Fruit fly (Drosophila melanogaster) whole organism, pupa: Measurements from ENCODE around the gene CG15628.

Experiments used
- CG10348 ChIP-seq: fragments of 200-800 bp; sonication (Bioruptor generic); IDR thresholded peaks from 2 replicates; pipeline ENCODE4 v1.3.6; 2022; ENCODE audit warnings: missing biosample characterization, missing genetic modification characterization
- CG12605 ChIP-seq: fragments of 200-800 bp; sonication (Bioruptor generic); IDR thresholded peaks from 2 replicates; pipeline ENCODE4 v1.3.6; 2022; ENCODE audit warnings: missing biosample characterization, missing genetic modification characterization
- CG13204 ChIP-seq: fragments of 200-800 bp; sonication (Bioruptor generic); optimal IDR thresholded peaks from 2 replicates; lab custom pipeline; 2018; ENCODE audit warnings: missing biosample characterization, mild to moderate bottlenecking, missing genetic modification characterization, moderate library complexity
- CG14655 ChIP-seq: fragments of 200-800 bp; sonication (Bioruptor generic); optimal IDR thresholded peaks from 3 replicates; lab custom pipeline; 2017; ENCODE audit warnings: mild to moderate bottlenecking, missing biosample characterization, missing genetic modification reagents, missing genetic modification characterization
- CG15710 ChIP-seq: fragments of 200-800 bp; sonication (Bioruptor generic); optimal IDR thresholded peaks from 2 replicates; lab custom pipeline; 2018; ENCODE audit warnings: missing biosample characterization, mild to moderate bottlenecking, missing genetic modification characterization, moderate library complexity
- CG17806 ChIP-seq: fragments of 200-800 bp; sonication (Bioruptor generic); optimal IDR thresholded peaks from 2 replicates; lab custom pipeline; 2018; ENCODE audit warnings: missing biosample characterization, mild to moderate bottlenecking, missing genetic modification characterization, moderate library complexity
- CG32121 ChIP-seq: fragments of 200-800 bp; sonication (Bioruptor generic); IDR thresholded peaks from 2 replicates; pipeline ENCODE4 v1.3.6; 2022; ENCODE audit warnings: missing biosample characterization, missing genetic modification characterization
- CG34367 ChIP-seq: fragments of 200-800 bp; sonication (Bioruptor generic); optimal IDR thresholded peaks from 2 replicates; lab custom pipeline; 2018; ENCODE audit warnings: missing biosample characterization, mild to moderate bottlenecking, missing genetic modification characterization
- CG4496 ChIP-seq: fragments of 200-800 bp; sonication (Bioruptor generic); IDR thresholded peaks from 3 replicates; pipeline ENCODE4 v1.3.6; 2022; ENCODE audit warnings: missing biosample characterization, missing genetic modification characterization
- CG8159 ChIP-seq: fragments of 200-800 bp; sonication (Bioruptor generic); optimal IDR thresholded peaks from 3 replicates; lab custom pipeline; 2018; ENCODE audit warnings: missing biosample characterization, mild to moderate bottlenecking, missing genetic modification characterization, moderate library complexity
- CG8301 ChIP-seq: fragments of 200-800 bp; sonication (Bioruptor generic); optimal IDR thresholded peaks from 2 replicates; lab custom pipeline; 2018; ENCODE audit warnings: missing biosample characterization, mild to moderate bottlenecking, missing genetic modification characterization
- CG9948 ChIP-seq: fragments of 200-800 bp; sonication (Bioruptor generic); optimal IDR thresholded peaks from 2 replicates; lab custom pipeline; 2018; ENCODE audit warnings: missing biosample characterization, mild to moderate bottlenecking, missing genetic modification characterization, moderate library complexity
- D1 ChIP-seq: fragments of 200-800 bp; sonication (Bioruptor generic); optimal IDR thresholded peaks from 2 replicates; lab custom pipeline; 2018; ENCODE audit warnings: missing biosample characterization, mild to moderate bottlenecking, missing genetic modification characterization, moderate library complexity
- EcR ChIP-seq: fragments of 200-800 bp; sonication (Bioruptor generic); optimal IDR thresholded peaks from 3 replicates; lab custom pipeline; 2019; ENCODE audit warnings: missing biosample characterization, missing genetic modification characterization, mild to moderate bottlenecking, moderate library complexity, missing genetic modification reagents
- Ets98B ChIP-seq: fragments of 200-800 bp; sonication (Bioruptor generic); IDR thresholded peaks from 2 replicates; pipeline ENCODE4 v1.3.6; 2022; ENCODE audit warnings: missing biosample characterization, missing genetic modification characterization
- Pif1A ChIP-seq: fragments of 200-800 bp; sonication (Bioruptor generic); optimal IDR thresholded peaks from 3 replicates; lab custom pipeline; 2016; ENCODE audit warnings: missing biosample characterization, missing genetic modification characterization
- Pif1B ChIP-seq: fragments of 200-800 bp; sonication (Bioruptor generic); optimal IDR thresholded peaks from 3 replicates; lab custom pipeline; 2016; ENCODE audit warnings: missing biosample characterization, missing genetic modification characterization
- Snoo ChIP-seq: fragments of 200-800 bp; sonication (Bioruptor generic); optimal IDR thresholded peaks from 3 replicates; lab custom pipeline; 2017; ENCODE audit warnings: missing biosample characterization, mild to moderate bottlenecking, missing genetic modification characterization, inconsistent platforms
- fd96Ca ChIP-seq: fragments of 200-800 bp; sonication (Bioruptor generic); IDR thresholded peaks from 3 replicates; pipeline ENCODE4 v1.3.6; 2022; ENCODE audit warnings: missing biosample characterization, missing genetic modification characterization
- gl ChIP-seq: fragments of 200-800 bp; sonication (Bioruptor generic); optimal IDR thresholded peaks from 2 replicates; lab custom pipeline; 2018; ENCODE audit warnings: missing biosample characterization, mild to moderate bottlenecking, missing genetic modification characterization
- rn ChIP-seq: fragments of 200-800 bp; sonication (Bioruptor generic); IDR thresholded peaks from 2 replicates; pipeline ENCODE4 v1.3.6; 2022; ENCODE audit warnings: missing biosample characterization, missing genetic modification characterization

CG15628 gene

DNA sequence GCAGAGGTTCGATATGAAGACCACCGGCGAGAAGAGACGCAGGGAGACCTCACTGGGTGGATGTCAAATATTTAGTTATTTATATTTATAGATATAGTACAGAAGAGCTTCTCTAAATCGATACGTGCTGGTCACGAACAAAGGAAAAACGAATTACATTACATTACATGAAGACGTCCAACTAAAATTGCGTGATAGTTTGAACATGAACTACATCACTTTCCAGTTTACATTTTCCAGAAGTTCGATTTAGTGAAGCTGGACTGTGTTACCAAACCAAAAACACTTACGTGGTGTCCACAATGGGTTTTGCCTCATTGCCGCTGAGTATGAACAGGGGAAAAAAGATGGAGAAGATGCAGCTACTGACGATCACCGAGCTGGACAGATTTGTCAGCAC is 14.6 kb downstream of the CG15628 start:
- TF ChIP-seq Snoo (tag; lab: Kevin White, UChicago) (no peak), Ets98B (GFP tag; lab: Robert Waterston, UW) (0 out of 2 replicates have a peak, but pooled peaks have one; percentile 22), fd96Ca (GFP tag; lab: Robert Waterston, UW) (no peak), EcR (GFP tag; lab: Kevin White, UChicago) (no peak), CG4496 (GFP tag; lab: Robert Waterston, UW) (0 out of 3 replicates have a peak, but pooled peaks have one; percentile 36), CG32121 (GFP tag; lab: Robert Waterston, UW) (no peak), rn (GFP tag; lab: Robert Waterston, UW) (no peak), CG15710 (tag; lab: Kevin White, UChicago) (no peak)

DNA sequence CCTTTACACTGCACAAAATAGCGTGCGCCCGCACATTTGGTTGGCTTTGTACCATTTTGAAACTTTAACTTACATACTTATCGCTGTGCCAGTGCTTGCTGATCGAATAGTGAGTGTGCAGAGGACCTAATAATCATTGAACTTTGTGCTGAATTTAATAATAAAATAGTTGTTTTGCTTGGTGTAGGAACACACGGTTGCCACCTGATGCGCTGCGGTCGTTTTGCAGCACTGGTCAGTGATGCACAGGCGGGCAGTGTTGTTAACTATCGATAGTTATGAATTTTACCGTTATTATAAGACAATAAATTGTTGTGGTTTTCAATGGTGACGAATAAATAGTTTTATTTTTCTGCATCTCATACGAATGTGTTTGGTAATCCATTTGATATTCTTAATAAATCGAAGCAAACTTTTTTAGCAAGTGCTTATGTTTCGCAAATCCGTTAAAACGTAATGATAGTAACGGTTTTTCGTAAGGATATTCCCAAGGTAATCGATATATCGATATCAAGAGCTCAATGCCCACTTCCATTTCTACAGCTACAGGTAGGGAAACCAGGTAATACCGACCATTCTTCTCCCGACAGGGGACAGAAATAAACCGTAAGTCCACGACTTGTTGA is 16.3 kb downstream of the CG15628 start, which contains the start of the genes tank and CG12194:
Gene tank (minus strand): TSS at position 228 of the 626 bp plus-strand sequence.
Gene CG12194 (plus strand): TSS at position 576 of the 626 bp plus-strand sequence.
- TF ChIP-seq CG17806 (tag; lab: Kevin White, UChicago) (peak; percentile 99), CG14655 (GFP tag; lab: Kevin White, UChicago) (peak; percentile 100), Pif1B (peak; percentile 99), Pif1A (GFP tag; lab: Kevin White, UChicago) (peak; percentile 100), gl (tag; lab: Kevin White, UChicago) (peak; percentile 97), CG10348 (GFP tag; lab: Robert Waterston, UW) (peak; percentile 99), D1 (tag; lab: Kevin White, UChicago) (no peak), CG8159 (peak; percentile 97), CG32121 (GFP tag; lab: Robert Waterston, UW) (peak; percentile 100), Snoo (tag; lab: Kevin White, UChicago) (peak; percentile 98), CG8301 (peak; percentile 100), CG12605 (GFP tag; lab: Robert Waterston, UW) (peak; percentile 99), fd96Ca (GFP tag; lab: Robert Waterston, UW) (peak; percentile 100), CG15710 (tag; lab: Kevin White, UChicago) (peak; percentile 96), Ets98B (GFP tag; lab: Robert Waterston, UW) (peak; percentile 100), rn (GFP tag; lab: Robert Waterston, UW) (peak; percentile 99), CG13204 (GFP tag; lab: Kevin White, UChicago) (no peak), CG9948 (tag; lab: Kevin White, UChicago) (peak; percentile 99), CG34367 (tag; lab: Kevin White, UChicago) (peak; percentile 99), CG4496 (GFP tag; lab: Robert Waterston, UW) (peak; percentile 100), EcR (GFP tag; lab: Kevin White, UChicago) (peak; percentile 29)

DNA sequence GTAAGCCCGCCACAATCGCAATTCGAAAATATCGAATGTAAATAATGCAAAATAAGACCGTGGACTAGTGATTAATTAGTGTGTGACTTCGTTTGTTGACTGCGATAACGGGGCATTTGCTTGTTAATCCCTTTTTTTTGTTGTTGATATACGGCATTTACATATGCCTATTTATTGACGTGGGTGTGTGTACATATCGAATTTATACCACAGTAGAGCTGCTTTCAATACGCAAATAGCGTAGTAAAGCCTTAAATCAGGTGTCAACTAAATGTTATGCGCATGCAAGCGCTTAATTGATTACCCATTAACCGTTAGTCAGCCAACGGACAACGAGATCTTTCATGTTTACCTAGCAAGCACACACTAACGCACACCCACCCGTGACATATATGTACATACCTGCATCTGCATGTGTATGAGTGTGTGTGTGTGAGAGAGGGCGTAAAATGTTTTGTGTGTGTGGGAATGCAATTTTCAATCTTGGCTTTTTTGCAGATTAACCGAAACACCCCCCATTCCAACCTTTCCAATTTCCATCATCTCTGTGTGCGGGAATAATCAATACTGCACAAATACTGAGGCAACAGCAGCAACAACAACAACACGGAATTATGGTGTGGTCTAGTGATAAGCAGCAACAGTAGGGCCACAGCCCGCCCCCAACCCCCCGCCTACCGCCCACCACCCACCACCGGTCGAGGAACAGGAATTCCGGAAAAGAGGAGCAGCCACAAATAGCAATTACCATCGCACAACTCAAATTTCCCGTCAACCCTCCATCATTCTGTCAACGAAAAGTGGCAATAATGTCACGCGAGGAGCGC is 17.1 kb downstream of the CG15628 start:
- TF ChIP-seq CG15710 (tag; lab: Kevin White, UChicago) (no peak), CG12605 (GFP tag; lab: Robert Waterston, UW) (no peak), EcR (GFP tag; lab: Kevin White, UChicago) (no peak), gl (tag; lab: Kevin White, UChicago) (no peak), Ets98B (GFP tag; lab: Robert Waterston, UW) (no peak), CG34367 (tag; lab: Kevin White, UChicago) (no peak), rn (GFP tag; lab: Robert Waterston, UW) (no peak), CG4496 (GFP tag; lab: Robert Waterston, UW) (no peak), CG8301 (no peak), CG14655 (GFP tag; lab: Kevin White, UChicago) (no peak), CG8159 (no peak), CG13204 (GFP tag; lab: Kevin White, UChicago) (no peak), CG10348 (GFP tag; lab: Robert Waterston, UW) (no peak), CG9948 (tag; lab: Kevin White, UChicago) (no peak), Pif1A (GFP tag; lab: Kevin White, UChicago) (no peak), CG32121 (GFP tag; lab: Robert Waterston, UW) (no peak), Snoo (tag; lab: Kevin White, UChicago) (no peak)

DNA sequence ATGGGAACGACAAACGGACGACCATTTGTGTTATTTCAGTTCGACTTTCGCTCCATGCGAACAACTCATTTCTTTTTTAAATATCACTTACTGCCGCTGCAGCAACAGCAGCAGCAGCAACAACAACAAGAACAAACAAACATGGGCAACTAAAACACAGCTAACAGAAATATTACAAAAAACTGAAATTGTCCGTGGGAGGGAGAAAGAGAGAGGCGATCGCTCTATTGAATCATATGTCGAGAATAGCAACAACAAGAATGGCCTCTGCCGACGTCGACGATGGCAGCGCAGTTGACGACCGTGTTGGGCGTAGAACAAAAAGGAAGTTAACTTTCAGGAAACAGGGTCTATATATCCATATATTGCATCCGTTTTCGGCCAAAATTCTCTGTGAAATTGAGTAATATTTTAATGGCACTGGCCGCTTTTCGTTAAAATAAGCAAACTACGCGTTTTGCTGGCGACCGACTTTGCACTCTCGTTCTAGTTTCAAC is 25.1 kb downstream of the CG15628 start:
- TF ChIP-seq CG13204 (GFP tag; lab: Kevin White, UChicago): no peak
- TF ChIP-seq Snoo (tag; lab: Kevin White, UChicago): no peak
- no peak for TF ChIP-seq D1 (tag; lab: Kevin White, UChicago)
- no peak for TF ChIP-seq CG4496 (GFP tag; lab: Robert Waterston, UW)
- TF ChIP-seq CG8301: no peak
- TF ChIP-seq CG12605 (GFP tag; lab: Robert Waterston, UW): no peak
- TF ChIP-seq fd96Ca (GFP tag; lab: Robert Waterston, UW): no peak
- TF ChIP-seq EcR (GFP tag; lab: Kevin White, UChicago): no peak
- TF ChIP-seq Pif1A (GFP tag; lab: Kevin White, UChicago): no peak
- TF ChIP-seq CG8159: no peak
- no peak for TF ChIP-seq CG15710 (tag; lab: Kevin White, UChicago)
- no peak for TF ChIP-seq CG34367 (tag; lab: Kevin White, UChicago)
- TF ChIP-seq CG14655 (GFP tag; lab: Kevin White, UChicago): no peak
- TF ChIP-seq rn (GFP tag; lab: Robert Waterston, UW): no peak
- TF ChIP-seq CG10348 (GFP tag; lab: Robert Waterston, UW): no peak
- no peak for TF ChIP-seq Pif1B
- TF ChIP-seq Ets98B (GFP tag; lab: Robert Waterston, UW): no peak
- no peak for TF ChIP-seq CG9948 (tag; lab: Kevin White, UChicago)
